Fruit fly (Drosophila melanogaster) whole organism: ENCODE data around the gene Dif.

Source experiments
- CG8478 ChIP-seq: fragments of >200 bp; optimal IDR thresholded peaks from 2 replicates; lab custom pipeline; 2018; ENCODE audit warnings: inconsistent platforms
- Dll ChIP-seq: fragments of >200 bp; optimal IDR thresholded peaks from 2 replicates; lab custom pipeline; 2017
- EcR ChIP-seq, 2 experiments: fragments of >200 bp; optimal IDR thresholded peaks; 2 replicates each; lab custom pipeline; 2017; ENCODE audit warnings: missing biosample characterization in 2 of 2, missing genetic modification characterization in 2 of 2, missing genetic modification reagents in 2 of 2
- pan ChIP-seq: fragments of >200 bp; optimal IDR thresholded peaks from 2 replicates; lab custom pipeline; 2017
- psq ChIP-seq: fragments of >200 bp; optimal IDR thresholded peaks from 2 replicates; lab custom pipeline; 2017
- usp ChIP-seq: fragments of >200 bp; optimal IDR thresholded peaks from 2 replicates; lab custom pipeline; 2017; ENCODE audit warnings: missing biosample characterization, missing genetic modification characterization, mixed read lengths

Gene Dif

dm6 chr2L:17452624-17453023 is 19.7 kb upstream of the Dif start, which contains the start of gene CG5050:
Gene CG5050 (plus strand): TSS chr2L:17452924.
- TF ChIP-seq pan (lab: Kevin White, UChicago) (no peak), psq (lab: Kevin White, UChicago) (no peak), EcR (GFP tag; optimal IDR thresholded peaks at IDR 0.05; lab: Kevin White, UChicago) (no peak), CG8478 (lab: Kevin White, UChicago) (no peak), usp (GFP tag; lab: Kevin White, UChicago) (no peak), Dll (lab: Kevin White, UChicago) (no peak)

dm6 chr2L:17452084-17452483 is 19.1 kb upstream of the Dif start:
- TF ChIP-seq CG8478 (lab: Kevin White, UChicago) (no peak), psq (lab: Kevin White, UChicago) (no peak), Dll (lab: Kevin White, UChicago) (no peak), pan (lab: Kevin White, UChicago) (no peak), EcR (GFP tag; optimal IDR thresholded peaks at IDR 0.05; lab: Kevin White, UChicago) (no peak)

dm6 chr2L:17450505-17451415 is 17.8 kb upstream of the Dif start:
- TF ChIP-seq pan (lab: Kevin White, UChicago): no peak
- no peak for TF ChIP-seq psq (lab: Kevin White, UChicago)
- no peak for TF ChIP-seq CG8478 (lab: Kevin White, UChicago)
- no peak for TF ChIP-seq EcR (GFP tag; optimal IDR thresholded peaks at IDR 0.05; lab: Kevin White, UChicago)
- TF ChIP-seq usp (GFP tag; lab: Kevin White, UChicago): no peak
- TF ChIP-seq Dll (lab: Kevin White, UChicago): no peak

- TF ChIP-seq psq (lab: Kevin White, UChicago) (no peak), pan (lab: Kevin White, UChicago) (peak; percentile 67)
Observed at dm6 chr2L:17449608-17450504, 16.9 kb upstream of the Dif start, which contains the start of gene dl. Gene dl (minus strand): TSS chr2L:17450364.

dm6 chr2L:17448435-17448834 is 15.5 kb upstream of the Dif start:
- no peak for TF ChIP-seq CG8478 (lab: Kevin White, UChicago)

- TF ChIP-seq psq (lab: Kevin White, UChicago): no peak
- no peak for TF ChIP-seq CG8478 (lab: Kevin White, UChicago)
- TF ChIP-seq usp (GFP tag; lab: Kevin White, UChicago): no peak
- TF ChIP-seq EcR (GFP tag; optimal IDR thresholded peaks at IDR 0.05; lab: Kevin White, UChicago): no peak
- no peak for TF ChIP-seq Dll (lab: Kevin White, UChicago)
- TF ChIP-seq pan (lab: Kevin White, UChicago): no peak
Observed at dm6 chr2L:17447071-17447470, 14.1 kb upstream of the Dif start.

dm6 chr2L:17437594-17437993 is 4.6 kb upstream of the Dif start:
- TF ChIP-seq CG8478 (lab: Kevin White, UChicago) (no peak), usp (GFP tag; lab: Kevin White, UChicago) (no peak), Dll (lab: Kevin White, UChicago) (no peak), EcR (GFP tag; optimal IDR thresholded peaks at IDR 0.05; lab: Kevin White, UChicago) (no peak)

dm6 chr2L:17436500-17436899 is 3.5 kb upstream of the Dif start, which contains the start of gene CG33928:
Gene CG33928 (minus strand): TSS chr2L:17436600.
- TF ChIP-seq CG8478 (lab: Kevin White, UChicago): no peak
- TF ChIP-seq psq (lab: Kevin White, UChicago): no peak
- TF ChIP-seq pan (lab: Kevin White, UChicago): no peak
- no peak for TF ChIP-seq EcR (GFP tag; optimal IDR thresholded peaks at IDR 0.05; lab: Kevin White, UChicago)
- no peak for TF ChIP-seq Dll (lab: Kevin White, UChicago)
- TF ChIP-seq usp (GFP tag; lab: Kevin White, UChicago): no peak

dm6 chr2L:17431359-17431675 is 1.6 kb downstream of the Dif start:
- TF ChIP-seq EcR (GFP tag; optimal IDR thresholded peaks at IDR 0.05; lab: Kevin White, UChicago): no peak
- TF ChIP-seq psq (lab: Kevin White, UChicago): no peak
- no peak for TF ChIP-seq usp (GFP tag; lab: Kevin White, UChicago)
- TF ChIP-seq pan (lab: Kevin White, UChicago): no peak
- no peak for TF ChIP-seq CG8478 (lab: Kevin White, UChicago)
- no peak for TF ChIP-seq Dll (lab: Kevin White, UChicago)

- TF ChIP-seq Dll (lab: Kevin White, UChicago) (no peak), CG8478 (lab: Kevin White, UChicago) (no peak), pan (lab: Kevin White, UChicago) (no peak), EcR (GFP tag; optimal IDR thresholded peaks at IDR 0.05; lab: Kevin White, UChicago) (no peak), usp (GFP tag; lab: Kevin White, UChicago) (no peak), psq (lab: Kevin White, UChicago) (no peak)
Observed at dm6 chr2L:17430602-17431358, 2.2 kb downstream of the Dif start.
